Fruit fly (Drosophila melanogaster) S2 (cell line): Measurements from ENCODE around the gene CaBP1.

ENCODE experiments used
- CG8478 ChIP-seq: fragments of >200 bp; optimal IDR thresholded peaks from 2 replicates; lab custom pipeline; 2018
- CTCF ChIP-seq, 2 experiments: fragments of >200 bp; optimal IDR thresholded peaks; 2 replicates each; lab custom pipeline; 2018

dm6 chr2L:16307026-16307703, 49.4 kb downstream of the CaBP1 start, which contains the start of the genes CG5861 and Syx5:
- TF ChIP-seq CG8478 (no peak), CTCF (optimal IDR thresholded peaks at IDR 0.05; lab: Kevin White, UChicago) (no peak)
